Fruit fly (Drosophila melanogaster) whole organism, adult: ENCODE data around the gene CG42705.

Source experiments
- CG11617 ChIP-seq: fragments of 200-800 bp; sonication (Bioruptor generic); optimal IDR thresholded peaks from 2 replicates; lab custom pipeline; 2017; ENCODE audit warnings: mild to moderate bottlenecking, missing biosample characterization, missing genetic modification reagents, missing genetic modification characterization
- CG12768 ChIP-seq: fragments of 200-800 bp; sonication (Bioruptor generic); optimal IDR thresholded peaks from 2 replicates; lab custom pipeline; 2017; ENCODE audit warnings: missing biosample characterization, missing genetic modification characterization, mild to moderate bottlenecking, moderate library complexity, missing genetic modification reagents
- CG14711 ChIP-seq: fragments of 200-800 bp; sonication (Bioruptor generic); optimal IDR thresholded peaks from 2 replicates; lab custom pipeline; 2018; ENCODE audit warnings: missing biosample characterization, mild to moderate bottlenecking, missing genetic modification characterization, moderate library complexity
- CG1620 ChIP-seq: fragments of 200-800 bp; sonication (Bioruptor generic); optimal IDR thresholded peaks from 2 replicates; lab custom pipeline; 2016; ENCODE audit warnings: missing biosample characterization, missing genetic modification characterization
- CG33017 ChIP-seq: fragments of 200-800 bp; sonication (Bioruptor generic); optimal IDR thresholded peaks from 2 replicates; lab custom pipeline; 2018; ENCODE audit warnings: missing biosample characterization, mild to moderate bottlenecking, missing genetic modification characterization, moderate library complexity
- CG5204 ChIP-seq: fragments of 200-800 bp; sonication (Bioruptor generic); optimal IDR thresholded peaks from 2 replicates; lab custom pipeline; 2016; ENCODE audit warnings: missing biosample characterization, missing genetic modification characterization
- CG7045 ChIP-seq: fragments of 200-800 bp; sonication (Bioruptor generic); optimal IDR thresholded peaks from 2 replicates; lab custom pipeline; 2017; ENCODE audit warnings: missing biosample characterization, mild to moderate bottlenecking, missing genetic modification characterization
- CG7101 ChIP-seq: fragments of 200-800 bp; sonication (Bioruptor generic); optimal IDR thresholded peaks from 2 replicates; lab custom pipeline; 2018; ENCODE audit warnings: missing biosample characterization, mild to moderate bottlenecking, missing genetic modification characterization, moderate library complexity
- Clk ChIP-seq: fragments of 200-800 bp; sonication (Bioruptor generic); optimal IDR thresholded peaks from 2 replicates; lab custom pipeline; 2017; ENCODE audit warnings: missing biosample characterization, missing genetic modification characterization
- Crg-1 ChIP-seq: fragments of 200-800 bp; sonication (Bioruptor generic); optimal IDR thresholded peaks from 2 replicates; lab custom pipeline; 2016; ENCODE audit warnings: missing biosample characterization, missing genetic modification characterization
- Hr96 ChIP-seq: fragments of 200-800 bp; sonication (Bioruptor generic); optimal IDR thresholded peaks from 2 replicates; lab custom pipeline; 2016; ENCODE audit warnings: missing biosample characterization, missing genetic modification characterization
- Mnt ChIP-seq: fragments of 200-800 bp; sonication (Bioruptor generic); optimal IDR thresholded peaks from 2 replicates; lab custom pipeline; 2016; ENCODE audit warnings: missing biosample characterization, mild to moderate bottlenecking, missing genetic modification characterization
- bab1 ChIP-seq: fragments of 200-800 bp; sonication (Bioruptor generic); optimal IDR thresholded peaks from 3 replicates; lab custom pipeline; 2019; ENCODE audit warnings: missing biosample characterization, mild to moderate bottlenecking, missing genetic modification characterization, moderate library complexity
- cic ChIP-seq: fragments of 200-800 bp; sonication (Bioruptor generic); optimal IDR thresholded peaks from 2 replicates; lab custom pipeline; 2017; ENCODE audit warnings: missing biosample characterization, mild to moderate bottlenecking, missing genetic modification characterization, moderate library complexity
- cnc ChIP-seq, 2 experiments: fragments of >200 bp; optimal IDR thresholded peaks; 2 replicates each; lab custom pipeline; 2017
- kay ChIP-seq: fragments of 200-800 bp; sonication (Bioruptor generic); peaks from one replicate; lab custom pipeline; 2016; ENCODE audit warnings: missing biosample characterization, missing genetic modification characterization, borderline replicate concordance
- ovo ChIP-seq: fragments of 200-800 bp; sonication (Bioruptor generic); optimal IDR thresholded peaks from 2 replicates; lab custom pipeline; 2016; ENCODE audit warnings: missing biosample characterization, missing genetic modification characterization
- pad ChIP-seq: fragments of 200-800 bp; sonication (Bioruptor generic); optimal IDR thresholded peaks from 3 replicates; lab custom pipeline; 2017; ENCODE audit warnings: missing biosample characterization, missing genetic modification characterization, mild to moderate bottlenecking, moderate library complexity, missing genetic modification reagents
- tj ChIP-seq: fragments of 200-800 bp; sonication (Bioruptor generic); optimal IDR thresholded peaks from 3 replicates; lab custom pipeline; 2017; ENCODE audit warnings: missing biosample characterization, mild to moderate bottlenecking, missing genetic modification characterization, moderate library complexity
- toe ChIP-seq: fragments of 200-800 bp; sonication (Bioruptor generic); optimal IDR thresholded peaks from 2 replicates; lab custom pipeline; 2016; ENCODE audit warnings: missing biosample characterization, missing genetic modification characterization

The CG42705 gene

DNA sequence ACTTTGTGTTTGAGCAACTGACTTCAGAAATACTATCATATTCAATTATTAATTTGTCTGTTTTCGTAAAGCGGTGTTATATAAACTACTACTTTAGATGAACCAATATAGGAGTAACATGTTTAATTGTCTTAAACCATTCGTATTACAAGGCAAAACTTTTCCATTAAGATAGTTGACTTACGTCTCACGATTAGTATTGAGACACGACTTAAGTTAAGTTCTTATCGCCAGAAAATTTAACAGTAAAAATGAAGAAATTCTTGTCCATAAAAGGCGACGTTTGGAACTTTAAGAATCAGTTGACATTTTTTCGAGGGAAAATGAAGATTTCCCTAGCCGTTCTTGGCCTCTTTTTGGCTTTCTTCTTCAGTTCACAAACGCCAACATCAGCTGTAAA lies at the start of gene CG42705:
Gene CG42705, plus strand, starts transcription at position 301 of the 400 bp plus-strand sequence.
- TF ChIP-seq CG7101 (no peak), CG33017 (no peak), bab1 (no peak), cic (GFP tag; lab: Kevin White, UChicago) (no peak), Hr96 (GFP tag; lab: Kevin White, UChicago) (no peak), Mnt (GFP tag; lab: Kevin White, UChicago) (no peak), CG1620 (GFP tag; lab: Kevin White, UChicago) (no peak)

DNA sequence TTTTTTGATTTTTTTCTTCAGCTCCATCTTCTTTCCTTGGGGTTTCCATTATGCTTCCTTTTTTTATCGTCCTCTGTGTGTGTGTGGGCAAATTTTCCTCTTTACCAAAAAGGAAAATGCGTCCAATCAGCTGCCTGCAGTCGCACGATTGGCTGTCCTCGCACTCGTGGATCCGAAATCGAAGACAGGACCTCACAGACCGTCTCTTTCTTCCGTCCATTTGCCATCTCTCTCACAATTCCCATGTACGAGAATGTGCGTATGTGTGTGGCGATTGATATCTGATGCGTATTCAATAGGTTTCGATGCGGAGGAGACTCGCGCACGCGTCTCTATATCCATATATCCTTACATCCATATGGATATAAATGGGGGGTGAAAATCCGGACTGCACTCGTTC lies 45.3 kb upstream of the CG42705 start:
- TF ChIP-seq kay (GFP tag; lab: Kevin White, UChicago) (no peak), bab1 (no peak), CG14711 (tag; lab: Kevin White, UChicago) (no peak), CG33017 (no peak), CG1620 (GFP tag; lab: Kevin White, UChicago) (no peak), Clk (GFP tag; lab: Kevin White, UChicago) (no peak), toe (no peak), Hr96 (GFP tag; lab: Kevin White, UChicago) (no peak), CG5204 (no peak), CG7045 (no peak)

DNA sequence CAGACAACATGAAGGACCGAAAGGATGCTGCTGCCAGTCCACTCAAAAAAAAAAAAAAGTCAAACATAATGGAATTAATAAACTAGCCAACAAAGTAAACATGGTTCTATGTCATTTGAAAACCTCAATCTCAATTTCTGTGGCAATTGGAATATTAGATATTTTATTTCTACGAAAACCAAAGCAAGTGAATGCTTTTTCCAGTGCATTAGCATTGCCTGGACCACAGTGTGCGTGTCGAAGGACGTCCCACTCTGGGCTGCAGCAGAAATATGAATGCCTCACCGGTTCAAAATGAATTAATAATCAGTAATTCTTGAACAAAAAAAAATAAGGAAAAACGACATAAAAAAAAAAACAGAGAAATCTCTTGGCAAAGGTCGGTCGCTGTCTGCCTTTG lies 41.2 kb upstream of the CG42705 start:
- TF ChIP-seq CG14711 (tag; lab: Kevin White, UChicago) (no peak), bab1 (no peak), toe (no peak), ovo (GFP tag; lab: Kevin White, UChicago) (no peak), CG7101 (no peak), Hr96 (GFP tag; lab: Kevin White, UChicago) (no peak), CG5204 (no peak), Clk (GFP tag; lab: Kevin White, UChicago) (no peak), Mnt (GFP tag; lab: Kevin White, UChicago) (no peak), CG7045 (no peak), pad (GFP tag; lab: Kevin White, UChicago) (no peak), Crg-1 (GFP tag; lab: Kevin White, UChicago) (no peak), CG11617 (GFP tag; lab: Kevin White, UChicago) (no peak), CG1620 (GFP tag; lab: Kevin White, UChicago) (no peak)

- TF ChIP-seq cnc (optimal IDR thresholded peaks at IDR 0.05; lab: Kevin White, UChicago) (no peak), CG1620 (GFP tag; lab: Kevin White, UChicago) (no peak), CG5204 (no peak), toe (no peak), CG12768 (GFP tag; lab: Kevin White, UChicago) (no peak), bab1 (no peak), Mnt (GFP tag; lab: Kevin White, UChicago) (no peak), Hr96 (GFP tag; lab: Kevin White, UChicago) (no peak), kay (GFP tag; lab: Kevin White, UChicago) (no peak), CG7101 (no peak), ovo (GFP tag; lab: Kevin White, UChicago) (no peak), CG14711 (tag; lab: Kevin White, UChicago) (no peak), CG7045 (no peak), tj (GFP tag; lab: Kevin White, UChicago) (no peak), pad (GFP tag; lab: Kevin White, UChicago) (no peak), CG33017 (no peak), Clk (GFP tag; lab: Kevin White, UChicago) (no peak), cic (GFP tag; lab: Kevin White, UChicago) (no peak)
Measured at dm6 chrX:7377840-7378239, 35.8 kb upstream of the CG42705 start, which contains the start of gene CheA7a. Gene CheA7a (plus strand): TSS chrX:7378140.

DNA sequence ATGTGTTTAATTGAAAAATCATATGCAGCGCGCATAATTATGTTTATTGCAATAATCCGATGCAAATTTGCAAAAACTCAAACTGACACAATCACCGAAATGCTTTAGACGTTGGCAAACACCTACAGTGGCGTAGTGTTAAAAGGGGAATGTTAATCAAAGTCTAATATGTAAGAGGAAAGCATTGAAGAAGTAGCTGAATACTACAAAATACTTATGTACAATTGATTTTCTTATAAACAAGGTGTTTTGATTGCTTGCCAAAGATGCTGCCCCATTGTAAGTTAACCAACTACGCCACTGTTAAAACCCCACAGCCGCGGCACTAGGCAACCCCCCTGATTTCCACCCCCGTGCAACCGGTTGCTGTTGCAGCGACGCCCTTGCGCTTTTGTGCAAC lies 34.1 kb upstream of the CG42705 start:
- TF ChIP-seq cnc (optimal IDR thresholded peaks at IDR 0.05; lab: Kevin White, UChicago) (no peak), Crg-1 (GFP tag; lab: Kevin White, UChicago) (no peak), CG12768 (GFP tag; lab: Kevin White, UChicago) (no peak), CG14711 (tag; lab: Kevin White, UChicago) (no peak), tj (GFP tag; lab: Kevin White, UChicago) (no peak), ovo (GFP tag; lab: Kevin White, UChicago) (no peak), Hr96 (GFP tag; lab: Kevin White, UChicago) (no peak), Clk (GFP tag; lab: Kevin White, UChicago) (no peak), bab1 (no peak)

dm6 chrX:7382890-7383289 lies 30.8 kb upstream of the CG42705 start, which contains the start of gene CG42781:
Gene CG42781 (minus strand): TSS chrX:7382990.
- no peak for TF ChIP-seq CG33017
- TF ChIP-seq Crg-1 (GFP tag; lab: Kevin White, UChicago), result no peak
- no peak for TF ChIP-seq cnc (optimal IDR thresholded peaks at IDR 0.05; lab: Kevin White, UChicago)
- TF ChIP-seq Hr96 (GFP tag; lab: Kevin White, UChicago), result no peak
- no peak for TF ChIP-seq CG1620 (GFP tag; lab: Kevin White, UChicago)
- no peak for TF ChIP-seq cic (GFP tag; lab: Kevin White, UChicago)
- no peak for TF ChIP-seq CG7045
- no peak for TF ChIP-seq CG7101
- no peak for TF ChIP-seq pad (GFP tag; lab: Kevin White, UChicago)
- TF ChIP-seq CG11617 (GFP tag; lab: Kevin White, UChicago), result no peak

DNA sequence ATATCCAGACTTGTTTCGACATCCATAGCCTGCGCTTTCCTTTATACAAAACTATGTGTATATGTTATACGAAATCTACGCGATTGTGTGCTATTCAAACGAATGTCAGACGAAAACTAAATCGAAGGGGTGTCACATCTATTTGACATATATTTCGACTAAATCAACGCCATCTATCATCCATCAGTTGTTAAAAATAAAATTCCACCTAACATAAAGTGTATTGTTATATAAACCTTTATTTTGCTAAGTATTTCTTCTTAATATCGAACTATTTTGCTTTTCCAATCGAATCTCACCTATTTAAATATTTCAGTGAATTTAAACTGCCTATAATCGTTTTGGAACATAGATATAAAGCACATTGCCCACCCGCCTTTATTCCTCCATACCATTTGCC lies 10.6 kb upstream of the CG42705 start, which contains the start of gene CG15035:
Gene CG15035, minus strand, starts transcription at position 101 of the 400 bp plus-strand sequence.
- TF ChIP-seq CG14711 (tag; lab: Kevin White, UChicago), result no peak
- TF ChIP-seq toe, result no peak
- no peak for TF ChIP-seq cnc (optimal IDR thresholded peaks at IDR 0.05; lab: Kevin White, UChicago)
- TF ChIP-seq ovo (GFP tag; lab: Kevin White, UChicago), result no peak
- no peak for TF ChIP-seq Clk (GFP tag; lab: Kevin White, UChicago)
- no peak for TF ChIP-seq bab1
- no peak for TF ChIP-seq Hr96 (GFP tag; lab: Kevin White, UChicago)
